Worm (Caenorhabditis elegans) whole organism, L3 larva: Measurements from ENCODE around the gene nhr-202.

Source experiments
- R02D3.7 ChIP-seq: fragments of 150-350 bp; optimal IDR thresholded peaks from 2 replicates; lab custom pipeline; 2014; ENCODE audit warnings: missing biosample characterization, missing genetic modification characterization
- aly-2 ChIP-seq: fragments of 150-350 bp; optimal IDR thresholded peaks from 2 replicates; lab custom pipeline; 2014; ENCODE audit warnings: missing biosample characterization, missing genetic modification characterization
- ama-1 ChIP-seq: fragments of 150-350 bp; optimal IDR thresholded peaks from 2 replicates; lab custom pipeline; 2018
- ceh-28 ChIP-seq: fragments of 150-350 bp; optimal IDR thresholded peaks from 2 replicates; lab custom pipeline; 2014; ENCODE audit warnings: missing biosample characterization, missing genetic modification reagents, missing genetic modification characterization
- ceh-9 ChIP-seq: sonication (generic microtip); optimal IDR thresholded peaks from 2 replicates; lab custom pipeline; 2018; ENCODE audit warnings: missing biosample characterization, missing genetic modification characterization
- daf-12 ChIP-seq: fragments of 150-350 bp; optimal IDR thresholded peaks from 2 replicates; lab custom pipeline; 2014; ENCODE audit warnings: missing biosample characterization, missing genetic modification reagents, missing genetic modification characterization
- egl-5 ChIP-seq: fragments of 150-350 bp; optimal IDR thresholded peaks from 2 replicates; lab custom pipeline; 2017; ENCODE audit warnings: missing biosample characterization, missing genetic modification reagents, missing genetic modification characterization, inconsistent platforms
- elt-1 ChIP-seq: fragments of 150-350 bp; optimal IDR thresholded peaks from 2 replicates; lab custom pipeline; 2014; ENCODE audit warnings: missing biosample characterization, missing genetic modification characterization
- elt-2 ChIP-seq: sonication (generic microtip); optimal IDR thresholded peaks from 2 replicates; lab custom pipeline; 2016; ENCODE audit warnings: missing genetic modification reagents, mild to moderate bottlenecking, missing genetic modification characterization, missing compliant biosample characterization
- eor-1 ChIP-seq, 2 experiments: fragments of 150-350 bp; optimal IDR thresholded peaks; 2 replicates each; lab custom pipeline; 2014 to 2018; ENCODE audit warnings: missing biosample characterization in 2 of 2, missing genetic modification characterization in 2 of 2
- fkh-10 ChIP-seq: sonication (generic microtip); optimal IDR thresholded peaks from 2 replicates; lab custom pipeline; 2017; ENCODE audit warnings: missing biosample characterization, missing genetic modification reagents, missing genetic modification characterization
- fkh-2 ChIP-seq: fragments of 150-350 bp; optimal IDR thresholded peaks from 2 replicates; lab custom pipeline; 2014; ENCODE audit warnings: missing biosample characterization, missing genetic modification reagents, missing genetic modification characterization
- hmg-11 ChIP-seq: sonication (generic microtip); optimal IDR thresholded peaks from 2 replicates; lab custom pipeline; 2016; ENCODE audit warnings: missing genetic modification characterization, missing compliant biosample characterization
- jun-1 ChIP-seq: fragments of 150-350 bp; optimal IDR thresholded peaks from 2 replicates; lab custom pipeline; 2014; ENCODE audit warnings: missing biosample characterization, missing genetic modification reagents, missing genetic modification characterization
- lin-15B ChIP-seq: fragments of 150-350 bp; optimal IDR thresholded peaks from 2 replicates; lab custom pipeline; 2014; ENCODE audit warnings: missing biosample characterization, missing genetic modification characterization
- lin-39 ChIP-seq: fragments of 150-350 bp; optimal IDR thresholded peaks from 2 replicates; lab custom pipeline; 2018; ENCODE audit warnings: missing biosample characterization, missing genetic modification reagents, missing genetic modification characterization
- lsy-12 ChIP-seq: sonication (generic microtip); optimal IDR thresholded peaks from 2 replicates; lab custom pipeline; 2016; ENCODE audit warnings: mild to moderate bottlenecking, missing genetic modification characterization, missing compliant biosample characterization
- mml-1 ChIP-seq: fragments of 150-350 bp; sonication (generic microtip); optimal IDR thresholded peaks from 3 replicates; lab custom pipeline; 2014; ENCODE audit warnings: missing biosample characterization, missing genetic modification characterization
- nfya-1 ChIP-seq: sonication (generic microtip); optimal IDR thresholded peaks from 2 replicates; lab custom pipeline; 2017; ENCODE audit warnings: missing genetic modification characterization, mild to moderate bottlenecking, missing compliant biosample characterization, antibody characterized with exemption, moderate library complexity; ENCODE audit not compliant: insufficient read depth
- nhr-12 ChIP-seq: fragments of 150-350 bp; optimal IDR thresholded peaks from 2 replicates; lab custom pipeline; 2014; ENCODE audit warnings: missing biosample characterization, missing genetic modification characterization
- nhr-237 ChIP-seq: fragments of 150-350 bp; optimal IDR thresholded peaks from 2 replicates; lab custom pipeline; 2014; ENCODE audit warnings: missing biosample characterization, missing genetic modification characterization
- nhr-25 ChIP-seq: sonication (generic microtip); optimal IDR thresholded peaks from 2 replicates; lab custom pipeline; 2017; ENCODE audit warnings: missing biosample characterization, missing genetic modification characterization
- nhr-28 ChIP-seq: fragments of 150-350 bp; optimal IDR thresholded peaks from 2 replicates; lab custom pipeline; 2014; ENCODE audit warnings: missing biosample characterization, missing genetic modification characterization
- nhr-77 ChIP-seq: fragments of 150-350 bp; optimal IDR thresholded peaks from 2 replicates; lab custom pipeline; 2014; ENCODE audit warnings: missing biosample characterization, missing genetic modification characterization
- pqm-1 ChIP-seq: fragments of 150-350 bp; optimal IDR thresholded peaks from 2 replicates; lab custom pipeline; 2017; ENCODE audit warnings: missing biosample characterization, missing genetic modification characterization, inconsistent platforms
- sea-2 ChIP-seq: fragments of 150-350 bp; sonication (generic microtip); optimal IDR thresholded peaks from 4 replicates; lab custom pipeline; 2014; ENCODE audit warnings: missing biosample characterization, missing genetic modification reagents, missing genetic modification characterization
- skn-1 ChIP-seq: fragments of 150-350 bp; optimal IDR thresholded peaks from 2 replicates; lab custom pipeline; 2014; ENCODE audit warnings: missing biosample characterization, missing genetic modification characterization
- tbx-2 ChIP-seq: sonication (generic microtip); optimal IDR thresholded peaks from 2 replicates; lab custom pipeline; 2016; ENCODE audit warnings: mild to moderate bottlenecking, missing genetic modification characterization, missing compliant biosample characterization
- unc-39 ChIP-seq: sonication (generic microtip); optimal IDR thresholded peaks from 4 replicates; lab custom pipeline; 2017; ENCODE audit warnings: missing biosample characterization, missing genetic modification characterization
- unc-62 ChIP-seq: fragments of 150-350 bp; sonication (generic microtip); optimal IDR thresholded peaks from 4 replicates; lab custom pipeline; 2014; ENCODE audit warnings: missing biosample characterization, missing genetic modification reagents, missing genetic modification characterization
- zag-1 ChIP-seq: fragments of 150-350 bp; optimal IDR thresholded peaks from 2 replicates; lab custom pipeline; 2014; ENCODE audit warnings: missing biosample characterization, missing genetic modification characterization
- ztf-4 ChIP-seq: fragments of 150-350 bp; optimal IDR thresholded peaks from 2 replicates; lab custom pipeline; 2014; ENCODE audit warnings: missing biosample characterization, missing genetic modification characterization

nhr-202 gene

ce11 chrV:422133-422532, 40.3 kb upstream of the nhr-202 start, which contains the start of gene dod-20:
dod-20 (plus strand) TSS chrV:422433.
- TF ChIP-seq nhr-77 (tag; lab: Kevin White, UChicago) (no peak), elt-2 (tag; lab: Kevin White, UChicago) (peak; percentile 61)

- TF ChIP-seq nhr-28 (tag; lab: Kevin White, UChicago), result no peak
- TF ChIP-seq elt-1 (tag; lab: Kevin White, UChicago), result no peak
- no peak for TF ChIP-seq eor-1 (tag; optimal IDR thresholded peaks at IDR 0.05; lab: Kevin White, UChicago)
- TF ChIP-seq zag-1, result no peak
- no peak for TF ChIP-seq egl-5 (tag; lab: Kevin White, UChicago)
- TF ChIP-seq ceh-28 (tag; lab: Kevin White, UChicago), result no peak
- no peak for TF ChIP-seq lin-39 (tag; lab: Kevin White, UChicago)
- TF ChIP-seq nhr-25, result no peak
- TF ChIP-seq unc-39, result no peak
Measured at ce11 chrV:424140-424539, 38.2 kb upstream of the nhr-202 start, which contains the start of gene B0554.5. B0554.5 (plus strand) TSS chrV:424440.

- TF ChIP-seq ztf-4, result no peak
- no peak for TF ChIP-seq tbx-2 (tag; lab: Kevin White, UChicago)
- TF ChIP-seq nhr-25, result no peak
Measured at ce11 chrV:428844-429243, 33.5 kb upstream of the nhr-202 start, which contains the start of gene B0554.4. B0554.4 (plus strand) TSS chrV:429144.

ce11 chrV:432991-433390, 29.4 kb upstream of the nhr-202 start:
- TF ChIP-seq nhr-12 (tag; lab: Kevin White, UChicago), result no peak
- no peak for TF ChIP-seq nhr-28 (tag; lab: Kevin White, UChicago)
- TF ChIP-seq egl-5 (tag; lab: Kevin White, UChicago), result no peak
- TF ChIP-seq R02D3.7 (tag; lab: Kevin White, UChicago), result no peak
- TF ChIP-seq ama-1 (lab: Kevin White, UChicago), result no peak

ce11 chrV:433898-434297, 28.5 kb upstream of the nhr-202 start, which contains the start of gene B0554.2:
B0554.2 (plus strand) TSS chrV:434198.
- no peak for TF ChIP-seq zag-1
- no peak for TF ChIP-seq jun-1 (tag; lab: Kevin White, UChicago)
- no peak for TF ChIP-seq unc-62 (GFP tag; lab: Kevin White, UChicago)
- TF ChIP-seq nhr-77 (tag; lab: Kevin White, UChicago), result no peak
- no peak for TF ChIP-seq lin-15B
- no peak for TF ChIP-seq ceh-9 (tag; lab: Kevin White, UChicago)
- no peak for TF ChIP-seq mml-1 (tag; lab: Kevin White, UChicago)
- TF ChIP-seq aly-2 (tag; lab: Kevin White, UChicago), result no peak
- TF ChIP-seq R02D3.7 (tag; lab: Kevin White, UChicago), result no peak
- TF ChIP-seq hmg-11 (tag; lab: Kevin White, UChicago), result no peak
- no peak for TF ChIP-seq nhr-25
- TF ChIP-seq tbx-2 (tag; lab: Kevin White, UChicago), result no peak
- TF ChIP-seq elt-1 (tag; lab: Kevin White, UChicago), result no peak
- TF ChIP-seq nfya-1 (tag; lab: Kevin White, UChicago), result no peak
- no peak for TF ChIP-seq ama-1 (lab: Kevin White, UChicago)
- TF ChIP-seq elt-2 (tag; lab: Kevin White, UChicago), result no peak

ce11 chrV:438094-438493, 24.3 kb upstream of the nhr-202 start, which contains the start of gene B0554.1:
B0554.1 (plus strand) TSS chrV:438394.
- no peak for TF ChIP-seq ztf-4
- TF ChIP-seq nhr-12 (tag; lab: Kevin White, UChicago), result no peak
- TF ChIP-seq hmg-11 (tag; lab: Kevin White, UChicago), result no peak
- no peak for TF ChIP-seq nhr-237 (tag; lab: Kevin White, UChicago)
- TF ChIP-seq lsy-12 (tag; lab: Kevin White, UChicago), result no peak
- no peak for TF ChIP-seq fkh-2 (tag; lab: Kevin White, UChicago)
- TF ChIP-seq zag-1, result no peak
- no peak for TF ChIP-seq pqm-1
- TF ChIP-seq unc-62 (GFP tag; lab: Kevin White, UChicago), result no peak
- no peak for TF ChIP-seq elt-2 (tag; lab: Kevin White, UChicago)
- TF ChIP-seq, all 47 proteins: peak for 0

ce11 chrV:439183-439749, 23.1 kb upstream of the nhr-202 start:
- TF ChIP-seq ztf-4, result no peak
- TF ChIP-seq R02D3.7 (tag; lab: Kevin White, UChicago), result no peak
- TF ChIP-seq skn-1 (tag; lab: Kevin White, UChicago), result no peak
- no peak for TF ChIP-seq fkh-10 (GFP tag; lab: Kevin White, UChicago)
- TF ChIP-seq jun-1 (tag; lab: Kevin White, UChicago), result no peak
- TF ChIP-seq daf-12, result no peak
- no peak for TF ChIP-seq nhr-12 (tag; lab: Kevin White, UChicago)
- no peak for TF ChIP-seq unc-39
- no peak for TF ChIP-seq lin-15B
- TF ChIP-seq sea-2 (GFP tag; lab: Kevin White, UChicago), result no peak
- no peak for TF ChIP-seq ceh-28 (tag; lab: Kevin White, UChicago)
- no peak for TF ChIP-seq hmg-11 (tag; lab: Kevin White, UChicago)
